Worm (Caenorhabditis elegans) whole organism, late embryonic: Measurements from ENCODE around the gene snf-12.

Experiments used
- C38D4.7 ChIP-seq: fragments of 200-800 bp; sonication (Bioruptor generic); optimal IDR thresholded peaks from 2 replicates; lab custom pipeline; 2018; ENCODE audit warnings: mild to moderate bottlenecking, missing genetic modification characterization, moderate library complexity, missing compliant biosample characterization
- F13H6.1 ChIP-seq: sonication (generic microtip); optimal IDR thresholded peaks from 2 replicates; lab custom pipeline; 2016; ENCODE audit warnings: missing genetic modification characterization, missing compliant biosample characterization
- K09A11.1 ChIP-seq: sonication (generic microtip); optimal IDR thresholded peaks from 2 replicates; lab custom pipeline; 2017; ENCODE audit warnings: antibody characterized with exemption, mild to moderate bottlenecking, missing genetic modification characterization, missing compliant biosample characterization; ENCODE audit not compliant: insufficient read depth
- T23F11.4 ChIP-seq: fragments of 200-800 bp; sonication (Bioruptor generic); optimal IDR thresholded peaks from 2 replicates; lab custom pipeline; 2018; ENCODE audit warnings: mild to moderate bottlenecking, missing genetic modification characterization, missing compliant biosample characterization
- ceh-14 ChIP-seq: sonication (generic microtip); optimal IDR thresholded peaks from 2 replicates; lab custom pipeline; 2016; ENCODE audit warnings: missing genotype, missing genetic modification characterization, missing compliant biosample characterization
- ceh-19 ChIP-seq: fragments of 200-800 bp; sonication (Bioruptor generic); optimal IDR thresholded peaks from 2 replicates; lab custom pipeline; 2018; ENCODE audit warnings: mild to moderate bottlenecking, missing genetic modification characterization, missing compliant biosample characterization
- ceh-2 ChIP-seq: sonication (generic microtip); optimal IDR thresholded peaks from 2 replicates; lab custom pipeline; 2016; ENCODE audit warnings: missing genotype, missing genetic modification characterization, missing compliant biosample characterization
- ceh-22 ChIP-seq: sonication (generic microtip); optimal IDR thresholded peaks from 2 replicates; lab custom pipeline; 2017; ENCODE audit warnings: missing biosample characterization, missing genetic modification characterization
- ceh-24 ChIP-seq: sonication (generic microtip); optimal IDR thresholded peaks from 2 replicates; lab custom pipeline; 2016; ENCODE audit warnings: mild to moderate bottlenecking, missing genetic modification characterization, missing compliant biosample characterization
- ceh-30 ChIP-seq: fragments of 150-350 bp; optimal IDR thresholded peaks from 2 replicates; lab custom pipeline; 2014; ENCODE audit warnings: missing biosample characterization, missing genetic modification characterization
- ceh-34 ChIP-seq: sonication (generic microtip); optimal IDR thresholded peaks from 2 replicates; lab custom pipeline; 2016; ENCODE audit warnings: mild to moderate bottlenecking, missing genetic modification characterization, missing compliant biosample characterization
- ceh-45 ChIP-seq: fragments of 200-800 bp; sonication (Bioruptor generic); IDR thresholded peaks from 2 replicates; pipeline ENCODE4 v1.3.6; 2022; ENCODE audit warnings: missing genetic modification reagents, missing genetic modification characterization, missing compliant biosample characterization
- dve-1 ChIP-seq: sonication (generic microtip); optimal IDR thresholded peaks from 2 replicates; lab custom pipeline; 2017; ENCODE audit warnings: antibody characterized with exemption, mild to moderate bottlenecking, missing genetic modification characterization, missing compliant biosample characterization
- elt-4 ChIP-seq: sonication (generic microtip); optimal IDR thresholded peaks from 2 replicates; lab custom pipeline; 2016; ENCODE audit warnings: missing genetic modification characterization, missing compliant biosample characterization
- fkh-6 ChIP-seq: sonication (generic microtip); optimal IDR thresholded peaks from 2 replicates; lab custom pipeline; 2016; ENCODE audit warnings: missing genetic modification characterization, missing compliant biosample characterization
- gmeb-2 ChIP-seq: sonication (generic microtip); optimal IDR thresholded peaks from 2 replicates; lab custom pipeline; 2016; ENCODE audit warnings: missing genetic modification characterization, inconsistent platforms, missing compliant biosample characterization
- hlh-13 ChIP-seq: fragments of 200-800 bp; sonication (Bioruptor generic); optimal IDR thresholded peaks from 2 replicates; lab custom pipeline; 2018; ENCODE audit warnings: mild to moderate bottlenecking, missing genetic modification characterization, missing compliant biosample characterization
- hlh-30 ChIP-seq: sonication (generic microtip); optimal IDR thresholded peaks from 2 replicates; lab custom pipeline; 2017; ENCODE audit warnings: antibody characterized with exemption, missing genetic modification characterization, missing compliant biosample characterization; ENCODE audit not compliant: insufficient read depth
- hlh-6 ChIP-seq: sonication (generic microtip); optimal IDR thresholded peaks from 2 replicates; lab custom pipeline; 2016; ENCODE audit warnings: missing genotype, missing genetic modification characterization, missing compliant biosample characterization
- lim-6 ChIP-seq: sonication (generic microtip); optimal IDR thresholded peaks from 2 replicates; lab custom pipeline; 2016; ENCODE audit warnings: missing genetic modification characterization, missing compliant biosample characterization
- lin-11 ChIP-seq: fragments of 200-800 bp; sonication (Bioruptor generic); optimal IDR thresholded peaks from 2 replicates; lab custom pipeline; 2018; ENCODE audit warnings: mild to moderate bottlenecking, missing genetic modification characterization, missing compliant biosample characterization
- madf-2 ChIP-seq: sonication (generic microtip); optimal IDR thresholded peaks from 2 replicates; lab custom pipeline; 2017; ENCODE audit warnings: missing genetic modification characterization, missing compliant biosample characterization
- nhr-232 ChIP-seq: sonication (generic microtip); optimal IDR thresholded peaks from 2 replicates; lab custom pipeline; 2016; ENCODE audit warnings: missing genetic modification characterization, missing compliant biosample characterization
- odd-2 ChIP-seq: sonication (generic microtip); optimal IDR thresholded peaks from 2 replicates; lab custom pipeline; 2017; ENCODE audit warnings: antibody characterized with exemption, mild to moderate bottlenecking, missing genetic modification characterization, missing compliant biosample characterization
- pat-9 ChIP-seq: fragments of 200-800 bp; sonication (Bioruptor generic); optimal IDR thresholded peaks from 2 replicates; lab custom pipeline; 2018; ENCODE audit warnings: mild to moderate bottlenecking, missing genetic modification characterization, moderate library complexity, missing compliant biosample characterization
- pax-1 ChIP-seq: fragments of 150-350 bp; optimal IDR thresholded peaks from 2 replicates; lab custom pipeline; 2014; ENCODE audit warnings: missing biosample characterization, missing genetic modification characterization
- pha-4 ChIP-seq: fragments of 150-350 bp; optimal IDR thresholded peaks from 2 replicates; lab custom pipeline; 2018; ENCODE audit warnings: missing biosample characterization, missing genetic modification reagents, missing genetic modification characterization
- pqm-1 ChIP-seq: sonication (generic microtip); optimal IDR thresholded peaks from 2 replicates; lab custom pipeline; 2016; ENCODE audit warnings: missing genetic modification characterization, missing compliant biosample characterization
- rnt-1 ChIP-seq: sonication (generic microtip); optimal IDR thresholded peaks from 2 replicates; lab custom pipeline; 2016; ENCODE audit warnings: missing genetic modification characterization, missing compliant biosample characterization
- sdc-2 ChIP-seq: sonication (generic microtip); optimal IDR thresholded peaks from 2 replicates; lab custom pipeline; 2016; ENCODE audit warnings: missing genotype, missing genetic modification characterization, missing compliant biosample characterization
- tbx-7 ChIP-seq: sonication (generic microtip); optimal IDR thresholded peaks from 2 replicates; lab custom pipeline; 2016; ENCODE audit warnings: missing genotype, missing genetic modification characterization, missing compliant biosample characterization
- unc-42 ChIP-seq: sonication (generic microtip); optimal IDR thresholded peaks from 2 replicates; lab custom pipeline; 2016; ENCODE audit warnings: missing genotype, missing genetic modification characterization, missing compliant biosample characterization

snf-12 gene

ce11 chrX:8995527-8995946, 33.7 kb upstream of the snf-12 start (continued):
- TF ChIP-seq ceh-19 (GFP tag; lab: Kevin White, UChicago): peak; percentile 60
- TF ChIP-seq pha-4 (tag; lab: Kevin White, UChicago): no peak
- TF ChIP-seq ceh-14: peak; percentile 31
- TF ChIP-seq elt-4: no peak
- TF ChIP-seq dve-1: no peak
- TF ChIP-seq odd-2: no peak
- peak; percentile 28 for TF ChIP-seq rnt-1 (tag; lab: Kevin White, UChicago)
- TF ChIP-seq sdc-2 (tag; lab: Kevin White, UChicago): peak; percentile 37
- TF ChIP-seq hlh-13 (GFP tag; lab: Kevin White, UChicago): no peak
- TF ChIP-seq pat-9: no peak
- no peak for TF ChIP-seq nhr-232 (tag; lab: Kevin White, UChicago)
- TF ChIP-seq ceh-24 (tag; lab: Kevin White, UChicago): no peak
- TF ChIP-seq lin-11 (tag; lab: Kevin White, UChicago): no peak
- TF ChIP-seq K09A11.1 (tag; lab: Kevin White, UChicago): no peak
- TF ChIP-seq tbx-7 (tag; lab: Kevin White, UChicago): no peak
- TF ChIP-seq pax-1 (tag; lab: Kevin White, UChicago): no peak
- no peak for TF ChIP-seq fkh-6 (tag; lab: Kevin White, UChicago)
- no peak for TF ChIP-seq lim-6 (tag; lab: Kevin White, UChicago)
- TF ChIP-seq hlh-6 (tag; lab: Kevin White, UChicago): no peak
- no peak for TF ChIP-seq pqm-1 (tag; lab: Kevin White, UChicago)

- TF ChIP-seq hlh-6 (tag; lab: Kevin White, UChicago) (peak; percentile 34), T23F11.4 (GFP tag; lab: Kevin White, UChicago) (no peak), ceh-2 (no peak), lim-6 (tag; lab: Kevin White, UChicago) (no peak), ceh-34 (no peak), ceh-22 (tag; lab: Kevin White, UChicago) (no peak), unc-42 (tag; lab: Kevin White, UChicago) (peak; percentile 78), F13H6.1 (no peak), C38D4.7 (GFP tag; lab: Kevin White, UChicago) (no peak), ceh-14 (no peak)
Observed at ce11 chrX:8996496-8997116, 32.7 kb upstream of the snf-12 start.

- TF ChIP-seq pax-1 (tag; lab: Kevin White, UChicago) (no peak), unc-42 (tag; lab: Kevin White, UChicago) (peak; percentile 28), elt-4 (no peak)
Observed at ce11 chrX:8997450-8998075, 31.7 kb upstream of the snf-12 start, which contains the start of gene C24A3.2. Gene C24A3.2, plus strand, starts transcription at chrX:8997500.

ce11 chrX:8998809-8999208, 30.5 kb upstream of the snf-12 start, which contains the start of gene C24A3.1:
Gene C24A3.1, plus strand, starts transcription at chrX:8999071.
- TF ChIP-seq gmeb-2 (tag; lab: Kevin White, UChicago) (no peak), C38D4.7 (GFP tag; lab: Kevin White, UChicago) (no peak), hlh-30 (no peak), ceh-45 (GFP tag; lab: Robert Waterston, UW) (no peak)

- TF ChIP-seq ceh-30 (tag; lab: Kevin White, UChicago): no peak
- TF ChIP-seq madf-2 (tag; lab: Kevin White, UChicago): no peak
- no peak for TF ChIP-seq ceh-14
Observed at ce11 chrX:9010418-9010817, 18.9 kb upstream of the snf-12 start, which contains the start of gene C24A3.9. Gene C24A3.9, minus strand, starts transcription at chrX:9010518.
